Fruit fly (Drosophila melanogaster) whole organism: Measurements from ENCODE around the gene CG12716.

Experiments
- EcR ChIP-seq, 2 experiments: fragments of >200 bp; optimal IDR thresholded peaks; 2 replicates each; lab custom pipeline; 2017; ENCODE audit warnings: missing biosample characterization in 2 of 2, missing genetic modification characterization in 2 of 2, missing genetic modification reagents in 2 of 2
- psq ChIP-seq: fragments of >200 bp; optimal IDR thresholded peaks from 2 replicates; lab custom pipeline; 2017

DNA sequence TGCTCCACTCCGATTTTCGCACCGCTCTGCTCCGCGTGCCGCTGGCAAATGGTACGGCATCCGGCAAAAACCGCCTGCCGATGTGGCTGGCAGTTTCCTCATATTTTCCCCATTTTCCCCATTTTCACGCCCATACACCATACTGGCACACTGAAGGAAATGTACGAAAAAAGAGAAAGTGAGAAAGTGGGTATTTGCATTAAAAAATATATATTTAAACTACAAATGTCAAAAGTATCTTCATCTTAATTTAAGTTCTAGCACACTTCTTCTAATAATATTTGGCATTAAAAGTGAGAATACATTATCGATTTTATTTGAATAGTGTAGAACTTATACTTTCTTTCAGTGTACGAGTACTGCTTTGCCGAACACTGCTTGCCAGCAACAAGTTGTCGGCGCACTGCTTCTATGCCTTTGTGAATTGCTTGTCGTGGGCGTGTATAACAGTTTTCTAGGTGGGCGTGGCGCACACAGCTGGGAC lies 18.6 kb downstream of the CG12716 start, which contains the start of gene hec:
- no peak for TF ChIP-seq psq (lab: Kevin White, UChicago)
- no peak for TF ChIP-seq EcR (GFP tag; optimal IDR thresholded peaks at IDR 0.05; lab: Kevin White, UChicago)
